Fruit fly (Drosophila melanogaster) whole organism, prepupa: ENCODE results near the gene CG32829.

Experiments
- Blimp-1 ChIP-seq: fragments of 200-800 bp; sonication (Bioruptor generic); optimal IDR thresholded peaks from 3 replicates; lab custom pipeline; 2017; ENCODE audit warnings: missing biosample characterization, missing genetic modification characterization, mild to moderate bottlenecking, moderate library complexity, missing genetic modification reagents
- CG31627 ChIP-seq: fragments of 200-800 bp; sonication (Bioruptor generic); optimal IDR thresholded peaks from 3 replicates; lab custom pipeline; 2016; ENCODE audit warnings: missing biosample characterization, missing genetic modification characterization
- CG6792 ChIP-seq: fragments of 200-800 bp; sonication (Bioruptor generic); optimal IDR thresholded peaks from 3 replicates; lab custom pipeline; 2016; ENCODE audit warnings: missing biosample characterization, missing genetic modification characterization
- CG8119 ChIP-seq: fragments of 200-800 bp; sonication (Bioruptor generic); IDR thresholded peaks from 3 replicates; pipeline ENCODE4 v1.3.6; 2022; ENCODE audit warnings: missing biosample characterization, missing genetic modification characterization
- CG8319 ChIP-seq: fragments of 200-800 bp; sonication (Bioruptor generic); optimal IDR thresholded peaks from 3 replicates; lab custom pipeline; 2016; ENCODE audit warnings: missing biosample characterization, missing genetic modification characterization
- Eip93F ChIP-seq: fragments of 200-800 bp; sonication (Bioruptor generic); optimal IDR thresholded peaks from 2 replicates; lab custom pipeline; 2016; ENCODE audit warnings: missing biosample characterization, mild to moderate bottlenecking, missing genetic modification characterization
- Ets96B ChIP-seq: fragments of 200-800 bp; optimal IDR thresholded peaks from 2 replicates; lab custom pipeline; 2019; ENCODE audit warnings: missing biosample characterization, mild to moderate bottlenecking, missing genetic modification characterization, moderate library complexity
- Hr39 ChIP-seq: fragments of 200-800 bp; sonication (Bioruptor generic); optimal IDR thresholded peaks from 2 replicates; lab custom pipeline; 2016; ENCODE audit warnings: missing biosample characterization, missing genetic modification characterization
- Sox102F ChIP-seq: fragments of 200-800 bp; sonication (Bioruptor generic); optimal IDR thresholded peaks from 2 replicates; lab custom pipeline; 2016; ENCODE audit warnings: missing biosample characterization, mild to moderate bottlenecking, missing genetic modification characterization
- esn ChIP-seq: fragments of 200-800 bp; sonication (Bioruptor generic); optimal IDR thresholded peaks from 2 replicates; lab custom pipeline; 2016; ENCODE audit warnings: missing biosample characterization, mild to moderate bottlenecking, missing genetic modification characterization, moderate library complexity
- fd85E ChIP-seq: fragments of 200-800 bp; sonication (Bioruptor generic); optimal IDR thresholded peaks from 3 replicates; lab custom pipeline; 2016; ENCODE audit warnings: missing biosample characterization, missing genetic modification characterization
- net ChIP-seq: fragments of 200-800 bp; sonication (Bioruptor generic); optimal IDR thresholded peaks from 3 replicates; lab custom pipeline; 2016; ENCODE audit warnings: missing biosample characterization, missing genetic modification characterization
- ss ChIP-seq, 2 experiments: fragments of 200-800 bp; sonication (Bioruptor generic); optimal IDR thresholded peaks; 2 replicates in 1 of 2; 3 replicates in 1 of 2; lab custom pipeline; 2017 to 2018; ENCODE audit warnings: mild to moderate bottlenecking in 2 of 2, missing biosample characterization in 2 of 2, missing genetic modification characterization in 2 of 2, moderate library complexity in 1 of 2

DNA sequence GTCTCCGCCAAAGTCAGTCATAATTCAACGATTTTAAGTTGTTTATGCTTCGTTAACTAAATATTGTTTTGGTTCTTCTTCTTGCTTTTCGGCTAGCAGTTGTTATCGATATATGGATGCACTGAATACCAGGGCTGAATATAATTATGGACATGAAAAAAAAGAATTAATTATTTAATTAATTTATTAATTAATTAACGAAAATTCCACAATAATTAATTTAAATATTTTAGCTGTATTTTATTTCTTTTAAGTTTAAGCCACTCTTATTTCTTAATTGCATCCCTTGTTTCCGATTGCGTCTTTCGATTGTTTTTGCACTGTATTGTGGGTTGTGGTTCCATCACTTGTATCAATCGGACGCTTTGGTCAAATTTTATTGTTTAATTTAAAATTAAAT, 33.9 kb upstream of the CG32829 start, which contains the start of the genes Gas41 and SA1:
- TF ChIP-seq Hr39 (GFP tag; lab: Kevin White, UChicago): no peak
- no peak for TF ChIP-seq ss (GFP tag; optimal IDR thresholded peaks at IDR 0.05; lab: Kevin White, UChicago)
- TF ChIP-seq net (GFP tag; lab: Kevin White, UChicago): no peak
- peak; percentile 81 for TF ChIP-seq CG8119 (GFP tag; lab: Robert Waterston, UW)
- no peak for TF ChIP-seq Ets96B (tag; lab: Kevin White, UChicago)
- no peak for TF ChIP-seq Sox102F (GFP tag; lab: Kevin White, UChicago)
- TF ChIP-seq esn (GFP tag; lab: Kevin White, UChicago): peak; percentile 87
- TF ChIP-seq fd85E: no peak
- TF ChIP-seq CG31627 (GFP tag; lab: Kevin White, UChicago): peak; percentile 29
- TF ChIP-seq CG8319: no peak
- peak; percentile 27 for TF ChIP-seq CG6792 (GFP tag; lab: Kevin White, UChicago)
- peak; percentile 65 for TF ChIP-seq Eip93F (GFP tag; lab: Kevin White, UChicago)
- TF ChIP-seq Blimp-1 (GFP tag; lab: Kevin White, UChicago): no peak
